Worm (Caenorhabditis elegans) whole organism, L2 larva: ENCODE data around the gene Y67A10A.7.

Experiments used
- C34F6.9 ChIP-seq: fragments of 150-350 bp; optimal IDR thresholded peaks from 2 replicates; lab custom pipeline; 2014; ENCODE audit warnings: missing biosample characterization, missing genetic modification characterization
- aly-2 ChIP-seq: fragments of 150-350 bp; optimal IDR thresholded peaks from 2 replicates; lab custom pipeline; 2014; ENCODE audit warnings: missing biosample characterization, missing genetic modification characterization
- fos-1 ChIP-seq: fragments of 150-350 bp; optimal IDR thresholded peaks from 2 replicates; lab custom pipeline; 2014; ENCODE audit warnings: missing biosample characterization, missing genetic modification characterization
- nhr-237 ChIP-seq: fragments of 150-350 bp; optimal IDR thresholded peaks from 2 replicates; lab custom pipeline; 2014; ENCODE audit warnings: missing biosample characterization, missing genetic modification characterization
- nhr-77 ChIP-seq: fragments of 150-350 bp; optimal IDR thresholded peaks from 2 replicates; lab custom pipeline; 2014; ENCODE audit warnings: missing biosample characterization, missing genetic modification characterization
- skn-1 ChIP-seq: sonication (generic microtip); optimal IDR thresholded peaks from 2 replicates; lab custom pipeline; 2017; ENCODE audit warnings: missing biosample characterization, missing genetic modification characterization
- unc-55 ChIP-seq: fragments of 150-350 bp; sonication (generic microtip); optimal IDR thresholded peaks from 3 replicates; lab custom pipeline; 2014; ENCODE audit warnings: missing biosample characterization, missing genetic modification reagents, missing genetic modification characterization
- unc-62 ChIP-seq: fragments of 150-350 bp; optimal IDR thresholded peaks from 2 replicates; lab custom pipeline; 2014; ENCODE audit warnings: missing biosample characterization, missing genetic modification reagents, missing genetic modification characterization
- ztf-11 ChIP-seq: sonication (generic microtip); optimal IDR thresholded peaks from 2 replicates; lab custom pipeline; 2017; ENCODE audit warnings: missing biosample characterization, missing genetic modification characterization

ce11 chrIV:14356120-14356519 is 17.8 kb upstream of the Y67A10A.7 start:
- no peak for TF ChIP-seq skn-1 (tag; lab: Kevin White, UChicago)
- no peak for TF ChIP-seq ztf-11
- TF ChIP-seq nhr-237 (tag; lab: Kevin White, UChicago): no peak
- no peak for TF ChIP-seq unc-62 (GFP tag; lab: Kevin White, UChicago)
- no peak for TF ChIP-seq aly-2
- TF ChIP-seq unc-55 (GFP tag; lab: Kevin White, UChicago): peak; percentile 85
- no peak for TF ChIP-seq nhr-77
- TF ChIP-seq C34F6.9 (tag; lab: Kevin White, UChicago): peak; percentile 77
- no peak for TF ChIP-seq fos-1 (tag; lab: Kevin White, UChicago)
